Worm (Caenorhabditis elegans) whole organism, mixed stage, embryonic: ENCODE measurements around the gene F40G9.12.
A peak's percentile ranks its signal among the peaks of the same experiment; 100 is the strongest.

Experiments
- M03D4.4 ChIP-seq: sonication (generic microtip); optimal IDR thresholded peaks from 2 replicates; lab custom pipeline; 2017; ENCODE audit warnings: mild to moderate bottlenecking, missing genetic modification characterization, missing compliant biosample characterization
- bed-3 ChIP-seq: fragments of 200-800 bp; sonication (Bioruptor generic); optimal IDR thresholded peaks from 3 replicates; lab custom pipeline; 2018; ENCODE audit warnings: mild to moderate bottlenecking, missing genetic modification characterization, moderate library complexity, missing compliant biosample characterization
- blmp-1 ChIP-seq: fragments of 150-350 bp; optimal IDR thresholded peaks from 2 replicates; lab custom pipeline; 2014; ENCODE audit warnings: missing biosample characterization, missing genetic modification characterization
- ceh-39 ChIP-seq: fragments of 150-350 bp; optimal IDR thresholded peaks from 2 replicates; lab custom pipeline; 2014; ENCODE audit warnings: missing biosample characterization, missing genetic modification characterization
- ceh-43 ChIP-seq: fragments of 200-800 bp; sonication (Bioruptor generic); optimal IDR thresholded peaks from 2 replicates; lab custom pipeline; 2018; ENCODE audit warnings: mild to moderate bottlenecking, missing genetic modification characterization, moderate library complexity, missing compliant biosample characterization
- ces-1 ChIP-seq: fragments of 150-350 bp; optimal IDR thresholded peaks from 2 replicates; lab custom pipeline; 2014; ENCODE audit warnings: missing biosample characterization, missing genetic modification reagents, missing genetic modification characterization
- cnd-1 ChIP-seq: fragments of 200-800 bp; sonication (Bioruptor generic); optimal IDR thresholded peaks from 2 replicates; lab custom pipeline; 2018; ENCODE audit warnings: mild to moderate bottlenecking, missing genetic modification characterization, missing compliant biosample characterization
- elt-1 ChIP-seq: sonication (generic microtip); optimal IDR thresholded peaks from 2 replicates; lab custom pipeline; 2017; ENCODE audit warnings: missing genetic modification characterization, mild to moderate bottlenecking, missing compliant biosample characterization, antibody characterized with exemption, moderate library complexity, borderline replicate concordance; ENCODE audit not compliant: insufficient read depth
- elt-3 ChIP-seq: fragments of 150-350 bp; optimal IDR thresholded peaks from 2 replicates; lab custom pipeline; 2014; ENCODE audit warnings: missing biosample characterization, missing genetic modification characterization
- flh-1 ChIP-seq: fragments of 200-800 bp; sonication (Bioruptor generic); optimal IDR thresholded peaks from 2 replicates; lab custom pipeline; 2018; ENCODE audit warnings: mild to moderate bottlenecking, missing genetic modification characterization, moderate library complexity, missing compliant biosample characterization
- ham-2 ChIP-seq: fragments of 200-800 bp; sonication (Bioruptor generic); optimal IDR thresholded peaks from 2 replicates; lab custom pipeline; 2018; ENCODE audit warnings: mild to moderate bottlenecking, missing genetic modification characterization, missing compliant biosample characterization
- hlh-1 ChIP-seq: fragments of 150-350 bp; optimal IDR thresholded peaks from 2 replicates; lab custom pipeline; 2014; ENCODE audit warnings: missing biosample characterization, missing genetic modification reagents, missing genetic modification characterization
- lin-13 ChIP-seq: fragments of 150-350 bp; optimal IDR thresholded peaks from 2 replicates; lab custom pipeline; 2014; ENCODE audit warnings: missing biosample characterization, missing genetic modification characterization
- lin-32 ChIP-seq: fragments of 200-800 bp; sonication (Bioruptor generic); optimal IDR thresholded peaks from 2 replicates; lab custom pipeline; 2018; ENCODE audit warnings: mild to moderate bottlenecking, missing genetic modification characterization, missing compliant biosample characterization
- lsy-2 ChIP-seq: fragments of 150-350 bp; optimal IDR thresholded peaks from 2 replicates; lab custom pipeline; 2014; ENCODE audit warnings: missing biosample characterization, missing genetic modification characterization
- mab-5 ChIP-seq: fragments of 150-350 bp; optimal IDR thresholded peaks from 2 replicates; lab custom pipeline; 2014; ENCODE audit warnings: missing biosample characterization, missing genetic modification characterization
- mep-1 ChIP-seq: fragments of 150-350 bp; optimal IDR thresholded peaks from 2 replicates; lab custom pipeline; 2017; ENCODE audit warnings: missing biosample characterization, missing genetic modification reagents, missing genetic modification characterization, inconsistent platforms
- mls-2 ChIP-seq: sonication (generic microtip); optimal IDR thresholded peaks from 2 replicates; lab custom pipeline; 2016; ENCODE audit warnings: mild to moderate bottlenecking, missing genetic modification characterization, moderate library complexity, missing compliant biosample characterization
- nhr-12 ChIP-seq: fragments of 150-350 bp; optimal IDR thresholded peaks from 2 replicates; lab custom pipeline; 2014; ENCODE audit warnings: missing biosample characterization, missing genetic modification characterization
- nhr-2 ChIP-seq: fragments of 150-350 bp; optimal IDR thresholded peaks from 2 replicates; lab custom pipeline; 2014; ENCODE audit warnings: missing biosample characterization, missing genetic modification characterization
- nhr-237 ChIP-seq: fragments of 150-350 bp; optimal IDR thresholded peaks from 2 replicates; lab custom pipeline; 2014; ENCODE audit warnings: missing biosample characterization, missing genetic modification characterization
- nhr-28 ChIP-seq: fragments of 150-350 bp; optimal IDR thresholded peaks from 2 replicates; lab custom pipeline; 2014; ENCODE audit warnings: missing biosample characterization, missing genetic modification characterization
- pha-4 ChIP-seq: fragments of 150-350 bp; optimal IDR thresholded peaks from 2 replicates; lab custom pipeline; 2018; ENCODE audit warnings: missing biosample characterization, missing genetic modification reagents, missing genetic modification characterization
- sem-2 ChIP-seq: fragments of 200-800 bp; sonication (Bioruptor generic); optimal IDR thresholded peaks from 2 replicates; lab custom pipeline; 2018; ENCODE audit warnings: mild to moderate bottlenecking, missing genetic modification characterization, missing compliant biosample characterization
- snpc-4 ChIP-seq: fragments of 150-350 bp; optimal IDR thresholded peaks from 2 replicates; lab custom pipeline; 2014; ENCODE audit warnings: missing biosample characterization, missing genetic modification characterization
- tbx-8 ChIP-seq: fragments of 200-800 bp; sonication (Bioruptor generic); optimal IDR thresholded peaks from 2 replicates; lab custom pipeline; 2018; ENCODE audit warnings: mild to moderate bottlenecking, missing genetic modification characterization, moderate library complexity, missing compliant biosample characterization
- unc-39 ChIP-seq: fragments of 150-350 bp; optimal IDR thresholded peaks from 2 replicates; lab custom pipeline; 2014; ENCODE audit warnings: missing biosample characterization, missing genetic modification characterization
- unc-62 ChIP-seq: fragments of 150-350 bp; optimal IDR thresholded peaks from 2 replicates; lab custom pipeline; 2014; ENCODE audit warnings: missing biosample characterization, missing genetic modification reagents, missing genetic modification characterization
- zip-8 ChIP-seq: fragments of 150-350 bp; optimal IDR thresholded peaks from 2 replicates; lab custom pipeline; 2014; ENCODE audit warnings: missing biosample characterization, missing genetic modification characterization
- ztf-11 ChIP-seq: fragments of 150-350 bp; optimal IDR thresholded peaks from 2 replicates; lab custom pipeline; 2014; ENCODE audit warnings: missing biosample characterization, missing genetic modification characterization

Gene F40G9.12

DNA sequence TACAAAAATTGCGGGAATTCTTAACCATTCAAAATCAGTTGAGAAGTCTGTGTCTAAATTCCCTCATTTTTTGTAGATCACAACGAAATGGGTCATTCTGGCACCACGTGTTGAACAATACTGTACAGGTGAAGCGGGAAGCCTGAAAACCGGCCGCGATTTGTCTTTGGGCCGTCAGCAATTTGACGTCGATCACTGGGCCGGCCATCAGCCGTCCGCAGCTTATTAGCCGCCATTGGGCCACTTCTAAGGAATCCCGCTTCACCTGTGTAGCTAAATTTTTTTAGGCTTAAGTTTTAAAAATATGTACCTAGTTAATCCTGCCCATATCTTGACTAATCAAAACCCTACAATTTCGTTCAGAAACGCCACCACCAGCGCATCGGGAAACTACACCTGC, 12.0 kb upstream of the F40G9.12 start:
- TF ChIP-seq mab-5 (no peak), ham-2 (GFP tag; lab: Kevin White, UChicago) (peak; percentile 4)

- TF ChIP-seq mab-5 (no peak), ceh-43 (GFP tag; lab: Kevin White, UChicago) (no peak), flh-1 (no peak), blmp-1 (tag; lab: Kevin White, UChicago) (no peak), nhr-12 (tag; lab: Kevin White, UChicago) (no peak), zip-8 (tag; lab: Kevin White, UChicago) (no peak), unc-39 (tag; lab: Kevin White, UChicago) (no peak), cnd-1 (tag; lab: Kevin White, UChicago) (no peak), tbx-8 (no peak), ztf-11 (tag; lab: Kevin White, UChicago) (no peak), sem-2 (no peak)
- TF ChIP-seq, all 35 proteins: peak for 0
These were observed 6.9 kb upstream of the F40G9.12 start, which contains the start of gene F40G9.8 for ce11 chrIII:164775-165174. F40G9.8 (minus strand) TSS chrIII:164875.

ce11 chrIII:165390-165789, 6.3 kb upstream of the F40G9.12 start, which contains the start of gene F40G9.7:
F40G9.7 (plus strand) TSS chrIII:165690.
- no peak for TF ChIP-seq bed-3 (GFP tag; lab: Kevin White, UChicago)
- TF ChIP-seq M03D4.4 = no peak
- TF ChIP-seq snpc-4 (tag; lab: Kevin White, UChicago) = no peak
- TF ChIP-seq cnd-1 (tag; lab: Kevin White, UChicago) = no peak
- TF ChIP-seq, all 35 proteins: peak for 0

DNA sequence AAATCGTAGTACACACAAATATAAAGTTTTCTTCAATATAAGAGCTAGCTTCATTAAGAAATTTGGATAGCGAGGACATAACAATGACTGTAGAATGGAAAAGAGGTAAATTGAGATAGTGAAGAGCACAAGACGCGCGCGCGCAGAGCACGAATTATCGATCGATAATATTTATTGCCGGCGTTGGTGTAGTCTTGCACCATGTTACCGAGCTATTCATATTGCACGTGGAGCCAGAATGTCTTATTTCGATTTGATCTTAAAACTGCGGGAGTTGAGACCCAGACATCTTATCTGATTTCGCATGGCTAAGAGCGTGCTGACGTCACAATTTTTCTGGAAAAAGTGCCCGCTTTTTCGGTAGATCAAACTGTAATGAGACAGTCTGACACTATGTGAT, 2.2 kb upstream of the F40G9.12 start, which contains the start of gene F40G9.18:
F40G9.18 (minus strand) TSS at position 101 of the 400 bp plus-strand sequence.
- no peak for TF ChIP-seq blmp-1 (tag; lab: Kevin White, UChicago)
- no peak for TF ChIP-seq nhr-2
- no peak for TF ChIP-seq ces-1 (GFP tag; lab: Kevin White, UChicago)
- no peak for TF ChIP-seq pha-4 (tag; lab: Kevin White, UChicago)
- TF ChIP-seq sem-2 = no peak
- TF ChIP-seq nhr-28 = no peak
- TF ChIP-seq snpc-4 (tag; lab: Kevin White, UChicago) = no peak
- TF ChIP-seq unc-62 = no peak
- TF ChIP-seq nhr-12 (tag; lab: Kevin White, UChicago) = no peak
- TF ChIP-seq elt-3 (tag; lab: Kevin White, UChicago) = no peak
- no peak for TF ChIP-seq nhr-237 (tag; lab: Kevin White, UChicago)

- TF ChIP-seq blmp-1 (tag; lab: Kevin White, UChicago) (no peak), lsy-2 (tag; lab: Kevin White, UChicago) (no peak), ceh-39 (no peak), hlh-1 (no peak), snpc-4 (tag; lab: Kevin White, UChicago) (no peak), ceh-43 (GFP tag; lab: Kevin White, UChicago) (no peak), pha-4 (tag; lab: Kevin White, UChicago) (no peak), mep-1 (tag; lab: Kevin White, UChicago) (no peak), nhr-28 (no peak), lin-13 (tag; lab: Kevin White, UChicago) (no peak), ham-2 (GFP tag; lab: Kevin White, UChicago) (no peak), nhr-12 (tag; lab: Kevin White, UChicago) (no peak), lin-32 (GFP tag; lab: Kevin White, UChicago) (no peak), nhr-2 (no peak), elt-1 (tag; lab: Kevin White, UChicago) (no peak), cnd-1 (tag; lab: Kevin White, UChicago) (no peak)
These were observed 1.9 kb downstream of the F40G9.12 start, which contains the start of gene F40G9.19 for ce11 chrIII:173501-173900. F40G9.19 (plus strand) TSS chrIII:173801.

- TF ChIP-seq ceh-39 = no peak
- TF ChIP-seq ham-2 (GFP tag; lab: Kevin White, UChicago) = no peak
- no peak for TF ChIP-seq lsy-2 (tag; lab: Kevin White, UChicago)
- no peak for TF ChIP-seq mab-5
- TF ChIP-seq lin-13 (tag; lab: Kevin White, UChicago) = no peak
- no peak for TF ChIP-seq flh-1
- TF ChIP-seq ceh-43 (GFP tag; lab: Kevin White, UChicago) = no peak
- TF ChIP-seq mls-2 (tag; lab: Kevin White, UChicago) = no peak
- no peak for TF ChIP-seq elt-1 (tag; lab: Kevin White, UChicago)
- TF ChIP-seq ztf-11 (tag; lab: Kevin White, UChicago) = no peak
These were observed 4.1 kb downstream of the F40G9.12 start, which contains the start of gene clec-148 for ce11 chrIII:175733-176132. clec-148 (minus strand) TSS chrIII:175833.
